Worm (Caenorhabditis elegans) whole organism, young adult: ENCODE data around the gene taf-11.3.

Experiments
- aptf-3 ChIP-seq: fragments of 200-800 bp; sonication (Bioruptor generic); IDR thresholded peaks from 2 replicates; pipeline ENCODE4 v1.3.6; 2022; ENCODE audit warnings: missing genetic modification characterization, missing compliant biosample characterization
- egrh-3 ChIP-seq: fragments of 200-800 bp; sonication (Bioruptor generic); IDR thresholded peaks from 2 replicates; pipeline ENCODE4 v1.3.6; 2022; ENCODE audit warnings: missing genetic modification reagents, missing genetic modification characterization, missing compliant biosample characterization
- gei-17 ChIP-seq: fragments of 200-800 bp; sonication (Bioruptor generic); optimal IDR thresholded peaks from 2 replicates; lab custom pipeline; 2018; ENCODE audit warnings: mild to moderate bottlenecking, missing genetic modification characterization, missing compliant biosample characterization
- nfya-2 ChIP-seq: fragments of 200-800 bp; sonication (Bioruptor generic); IDR thresholded peaks from 2 replicates; pipeline ENCODE4 v1.3.6; 2022; ENCODE audit warnings: missing genetic modification reagents, missing genetic modification characterization, missing compliant biosample characterization
- pha-4 ChIP-seq: fragments of 150-350 bp; sonication (generic microtip); optimal IDR thresholded peaks from 2 replicates; lab custom pipeline; 2014; ENCODE audit warnings: missing biosample characterization, missing genetic modification reagents, missing genetic modification characterization
- sea-2 ChIP-seq: fragments of 200-800 bp; sonication (Bioruptor generic); IDR thresholded peaks from 2 replicates; pipeline ENCODE4 v1.3.6; 2022; ENCODE audit warnings: missing genetic modification characterization, missing compliant biosample characterization

ce11 chrIII:10461164-10461546 lies 43.9 kb downstream of the taf-11.3 start, which contains the start of gene atx-2:
- peak; percentile 78; the same call in 1 of the 2 replicates for TF ChIP-seq aptf-3
- 0 out of 2 replicates have a peak, but pooled peaks have one; percentile 70 for TF ChIP-seq sea-2 (GFP tag; lab: Robert Waterston, UW)
- peak; percentile 49 for TF ChIP-seq gei-17 (GFP tag; lab: Kevin White, UChicago)
- no peak for TF ChIP-seq pha-4 (tag; lab: Kevin White, UChicago)
- no peak for TF ChIP-seq nfya-2
- TF ChIP-seq egrh-3 (GFP tag; lab: Robert Waterston, UW), result peak; percentile 79
